Fruit fly (Drosophila melanogaster): ENCODE data around the gene Ras64B.

Gene Ras64B

dm6 chr3L:4187930-4188523 is 49.2 kb downstream of the Ras64B start, which contains the start of the genes Teh2 and tipE:
TSS of gene Teh2 (minus strand) at chr3L:4188023.
TSS of gene tipE (plus strand) at chr3L:4188499.
- TF ChIP-seq dsx (GFP tag; optimal IDR thresholded peaks at IDR 0.05; ENCODE audit: poor library complexity, severe bottlenecking) (no peak), CG15336 (GFP tag; IDR thresholded peaks at IDR 0.05) (no peak), CG6163 (GFP tag; IDR thresholded peaks at IDR 0.05) (no peak), topi (GFP tag; optimal IDR thresholded peaks at IDR 0.05) (no peak), CG8632 (GFP tag; optimal IDR thresholded peaks at IDR 0.05) (no peak), Hr4 (GFP tag; optimal IDR thresholded peaks at IDR 0.05) (no peak), Eip78C (GFP tag) (no peak), fd85E (GFP tag; optimal IDR thresholded peaks at IDR 0.05) (no peak), CG16779 (tag; optimal IDR thresholded peaks at IDR 0.05) (no peak), lz (GFP tag; optimal IDR thresholded peaks at IDR 0.05) (no peak)

All from whole organism, prepupa.